Fruit fly (Drosophila melanogaster): ENCODE data around the gene hang.

Gene hang

DNA sequence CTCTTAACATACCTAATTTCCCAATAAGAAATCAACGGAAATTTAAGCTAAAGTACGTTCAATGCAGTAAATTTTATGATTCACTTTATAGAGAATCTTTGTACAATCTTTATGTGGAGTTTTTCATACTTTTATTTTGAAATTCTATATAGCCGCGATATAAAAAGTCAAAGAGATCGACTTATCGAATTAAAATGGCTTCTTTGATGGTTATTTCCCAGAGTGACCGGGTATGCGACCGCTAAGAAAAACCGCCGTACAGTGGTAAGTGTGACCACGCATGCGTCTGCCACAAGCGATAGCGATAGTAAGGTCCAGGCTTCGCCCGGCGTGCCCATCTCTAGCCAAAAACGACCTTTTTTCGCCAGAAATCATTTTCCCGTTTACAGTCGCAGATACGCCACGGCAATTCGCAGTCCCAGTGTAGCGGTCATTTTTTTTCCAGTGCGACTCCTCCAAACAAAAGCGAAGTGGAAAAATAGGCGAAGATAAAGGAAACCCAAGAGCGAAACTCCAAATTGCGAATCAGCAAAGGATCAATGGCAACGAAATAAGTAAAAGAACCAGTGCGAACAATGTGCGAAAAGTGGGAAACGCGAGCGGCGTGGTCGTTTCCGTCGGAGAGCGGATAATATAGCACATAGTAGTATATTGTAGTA, at the start of gene hang:
Gene hang, plus strand, starts transcription at position 366 of the 659 bp plus-strand sequence.
- TF ChIP-seq CG17801 (GFP tag; optimal IDR thresholded peaks at IDR 0.05; ENCODE audit: partially characterized antibody), result peak; percentile 37

DNA sequence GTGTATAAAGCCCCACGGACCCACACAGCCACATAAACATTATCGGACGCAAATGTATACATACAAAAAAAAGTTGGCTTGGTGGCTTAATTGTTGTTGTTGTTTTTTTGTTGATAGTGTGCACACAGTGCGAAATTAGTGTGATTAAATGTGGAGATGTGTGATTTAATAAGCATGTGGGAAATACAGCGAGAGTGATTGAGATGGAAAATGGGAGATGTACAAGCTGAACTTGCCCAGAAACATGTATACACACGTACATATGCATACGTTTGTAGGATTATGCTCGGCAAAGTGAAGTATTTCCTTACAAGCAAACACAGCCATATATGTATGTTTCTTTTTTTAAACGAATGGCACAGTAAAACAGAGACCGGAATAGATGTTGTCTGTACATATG, 49.1 kb upstream of the hang start:
- TF ChIP-seq CG17801 (GFP tag; optimal IDR thresholded peaks at IDR 0.05; ENCODE audit: partially characterized antibody), result no peak

DNA sequence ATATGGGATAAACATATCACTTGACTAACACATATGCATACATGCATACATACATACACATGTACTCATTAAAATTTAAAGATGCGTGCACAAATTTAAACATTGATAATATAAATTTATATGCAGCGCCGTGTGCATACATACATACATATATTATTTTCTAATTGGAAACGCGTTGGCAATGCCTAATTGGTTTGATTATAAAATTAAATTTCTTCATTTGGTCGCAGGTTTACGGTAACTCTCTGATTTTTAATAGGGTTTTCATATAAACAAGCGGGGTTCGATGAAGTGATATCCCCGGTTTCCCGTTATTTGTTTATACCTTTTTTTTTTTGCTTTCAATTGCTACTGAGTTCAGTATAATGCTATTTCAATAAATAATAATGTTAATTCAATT, 48.6 kb upstream of the hang start:
- no peak for TF ChIP-seq CG17801 (GFP tag; optimal IDR thresholded peaks at IDR 0.05; ENCODE audit: partially characterized antibody)

DNA sequence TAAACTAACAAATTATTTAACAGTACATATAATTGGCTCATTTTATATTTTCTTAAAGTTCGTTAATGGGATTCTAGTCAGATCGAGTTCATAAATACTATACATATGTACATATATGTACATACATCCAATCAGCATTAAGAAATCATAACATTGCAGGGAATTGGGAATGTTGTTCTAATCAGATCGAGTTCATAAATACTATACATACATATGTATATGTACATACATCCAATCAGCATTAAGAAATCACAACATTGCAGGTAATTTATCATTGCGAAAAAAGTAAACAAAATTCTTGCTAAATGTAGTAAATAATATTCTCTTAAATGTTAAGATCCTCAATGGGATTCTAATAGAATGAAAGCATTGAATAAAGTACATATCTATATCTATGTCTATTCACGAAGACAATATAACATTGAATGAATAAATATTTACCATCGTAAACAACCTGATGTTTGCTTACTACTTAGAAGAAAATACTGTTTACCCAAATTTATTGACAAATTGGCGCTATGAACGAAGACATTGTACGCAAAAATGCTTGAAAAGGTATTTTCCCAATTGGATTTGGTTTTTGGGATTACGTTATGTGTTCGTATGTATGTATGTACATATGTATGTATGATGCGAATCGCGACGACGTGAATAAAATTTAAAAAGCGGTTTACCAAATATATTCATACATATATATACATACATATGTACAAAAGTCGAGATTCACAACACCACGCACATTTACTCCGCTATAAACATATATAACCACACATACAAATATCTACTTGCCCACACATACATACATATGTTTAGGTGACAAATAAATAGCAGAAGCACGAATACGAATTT, 38.7 kb upstream of the hang start:
- no peak for TF ChIP-seq CG17801 (GFP tag; optimal IDR thresholded peaks at IDR 0.05; ENCODE audit: partially characterized antibody)

DNA sequence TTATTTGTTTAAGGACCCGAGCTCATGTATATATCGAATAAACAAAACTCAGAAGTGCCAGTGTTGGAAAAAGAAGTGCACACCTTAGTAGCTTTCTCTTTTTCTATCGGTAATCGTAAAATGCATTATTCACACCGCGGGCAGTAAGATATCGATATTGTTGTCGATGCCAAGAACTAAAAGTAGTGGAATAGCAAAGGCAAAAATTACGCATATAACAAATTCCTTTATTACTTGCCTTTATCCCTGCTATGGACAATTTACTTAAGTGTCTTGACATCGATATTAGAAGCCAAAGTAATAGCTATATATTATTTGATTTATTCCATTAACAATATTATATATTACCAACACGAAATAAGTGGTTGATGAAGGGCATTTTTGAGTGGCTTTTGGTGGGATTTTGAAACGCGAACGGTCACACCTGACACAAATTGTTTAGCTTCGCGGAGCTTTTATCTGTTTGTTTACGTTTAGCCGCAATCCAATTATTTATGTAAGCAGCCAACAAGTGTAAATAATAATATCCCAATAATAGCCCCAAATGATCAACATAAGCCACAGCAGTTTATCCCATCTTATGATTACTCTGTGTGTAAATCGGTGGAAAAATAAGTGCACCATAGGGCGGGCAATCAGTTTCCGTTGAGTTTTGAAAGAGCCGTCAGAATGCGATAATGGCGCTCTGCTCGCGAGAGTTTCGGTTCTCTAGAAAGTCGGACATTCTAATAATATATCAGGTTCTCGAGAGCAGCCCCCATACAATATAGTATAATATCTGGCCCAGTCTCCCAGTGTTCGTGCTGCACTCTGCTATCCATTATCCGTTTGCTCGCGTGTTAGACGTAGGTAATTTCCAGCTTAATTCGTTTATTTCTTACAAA, 37.5 kb upstream of the hang start, which contains the start of the genes CG9992 and CG4239:
Gene CG9992, minus strand, starts transcription at position 66 of the 884 bp plus-strand sequence.
Gene CG4239, plus strand, starts transcription at position 436 of the 884 bp plus-strand sequence.
- peak; percentile 7 for TF ChIP-seq CG17801 (GFP tag; optimal IDR thresholded peaks at IDR 0.05; ENCODE audit: partially characterized antibody)

DNA sequence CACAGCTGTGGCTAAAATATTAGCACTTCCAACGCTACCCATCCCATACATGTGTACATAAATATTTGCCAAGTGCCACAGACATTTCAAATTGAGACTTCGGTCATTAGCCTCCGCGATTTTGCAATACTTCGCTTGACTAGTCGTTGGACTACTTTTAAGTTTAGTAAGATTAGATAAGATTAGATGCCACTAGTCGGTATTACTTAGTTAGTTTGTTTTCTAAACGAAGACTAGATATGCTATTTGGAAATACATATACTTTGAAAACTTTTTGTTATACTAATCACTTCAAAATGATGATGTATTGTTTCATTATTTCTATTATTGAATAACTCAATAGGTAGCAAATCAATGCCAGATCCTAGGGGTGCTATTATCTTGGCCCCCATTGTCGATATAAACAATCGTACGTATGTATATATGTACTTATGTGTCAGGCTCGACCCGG, 36.7 kb upstream of the hang start:
- TF ChIP-seq CG17801 (GFP tag; optimal IDR thresholded peaks at IDR 0.05; ENCODE audit: partially characterized antibody), result peak; percentile 4

DNA sequence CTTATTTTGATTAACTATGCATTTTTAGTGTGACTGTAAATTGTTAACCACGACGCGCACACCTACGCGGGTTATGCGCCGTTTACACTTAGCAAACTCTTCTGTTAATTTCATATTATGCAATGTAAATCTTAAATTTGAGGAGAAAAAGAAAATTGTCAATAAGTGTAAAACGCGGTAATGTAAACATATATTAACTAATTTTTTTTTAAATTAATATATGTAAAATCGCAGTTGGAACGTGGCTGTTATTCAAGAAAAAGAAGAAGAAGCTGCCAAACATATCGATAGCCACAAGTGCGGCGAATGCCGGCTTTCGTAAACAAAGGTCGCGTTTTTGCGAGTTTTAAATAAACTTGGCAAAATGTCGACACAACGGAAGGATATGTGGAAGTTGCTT, 31.2 kb upstream of the hang start, which contains the start of the genes TH1 and mei-41:
Gene TH1, minus strand, starts transcription at position 42 of the 400 bp plus-strand sequence.
Gene mei-41, plus strand, starts transcription at position 302 of the 400 bp plus-strand sequence.
- peak; percentile 84 for TF ChIP-seq CG17801 (GFP tag; optimal IDR thresholded peaks at IDR 0.05; ENCODE audit: partially characterized antibody)

DNA sequence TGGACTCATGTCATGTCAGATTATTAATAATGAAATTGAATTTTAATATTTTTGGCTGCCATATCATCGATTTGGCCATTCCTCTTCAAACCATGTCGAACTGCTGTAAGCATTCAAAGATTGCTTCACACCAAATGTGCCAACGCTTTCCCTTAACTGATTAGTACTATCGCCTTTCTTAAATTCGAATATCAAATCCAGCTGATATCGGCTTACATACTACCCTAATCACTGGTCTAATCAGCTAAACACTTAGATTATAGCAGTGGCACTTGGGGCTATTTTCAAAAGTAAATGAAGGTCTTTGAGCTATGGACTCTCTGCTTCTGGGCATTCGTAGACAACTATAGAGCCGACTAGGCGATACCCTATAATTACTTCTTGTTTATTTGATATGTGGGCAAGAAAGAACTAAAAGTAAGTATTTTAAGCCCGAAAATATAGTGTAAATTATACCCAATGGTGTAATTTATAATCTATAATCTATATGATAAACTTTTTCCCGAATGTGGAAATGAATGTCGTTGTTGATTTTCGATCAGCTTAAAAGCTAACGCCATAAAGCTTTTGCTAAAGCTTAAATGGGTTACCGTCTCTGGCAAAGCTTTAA, 18.7 kb upstream of the hang start:
- TF ChIP-seq CG17801 (GFP tag; optimal IDR thresholded peaks at IDR 0.05; ENCODE audit: partially characterized antibody), result peak; percentile 74

DNA sequence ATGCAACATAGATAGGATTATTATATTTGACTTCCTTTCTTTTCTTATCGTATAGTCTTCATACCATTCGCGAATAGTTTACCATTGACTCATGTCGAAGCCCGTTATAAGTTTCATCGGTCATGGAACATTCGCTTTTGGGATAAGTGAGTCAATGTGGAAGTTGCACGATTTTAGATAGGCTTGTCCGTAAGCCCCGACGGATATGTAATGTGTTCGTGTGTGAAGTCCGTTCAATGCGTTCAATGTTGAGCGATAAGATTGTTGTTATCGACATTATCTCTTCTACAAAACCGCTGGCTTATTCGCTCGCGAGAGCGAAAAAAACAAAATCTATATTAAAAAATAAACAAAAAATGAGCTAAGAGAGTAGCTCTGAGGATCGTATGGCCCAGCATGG, 17.8 kb upstream of the hang start, which contains the start of gene CG9981:
Gene CG9981, minus strand, starts transcription at position 320 of the 400 bp plus-strand sequence.
- no peak for TF ChIP-seq CG17801 (GFP tag; optimal IDR thresholded peaks at IDR 0.05; ENCODE audit: partially characterized antibody)

DNA sequence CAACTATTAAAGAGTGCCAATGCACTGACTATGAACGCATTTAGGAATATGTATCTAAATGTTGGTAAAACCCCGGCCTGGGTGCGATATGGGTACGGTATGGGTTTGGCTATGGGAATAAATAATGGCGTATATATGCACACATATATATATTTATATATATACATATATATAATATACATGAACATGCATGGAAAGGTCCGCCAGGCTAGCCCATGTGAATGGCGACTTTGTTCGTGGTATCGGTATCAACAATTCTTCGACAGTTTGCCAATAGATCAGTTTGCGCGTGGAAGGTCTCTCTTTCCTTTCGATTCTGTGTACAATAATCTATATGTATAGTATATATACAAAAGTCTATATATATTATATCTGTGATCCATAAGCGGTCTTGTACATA, 17.4 kb upstream of the hang start, which contains the start of gene CG4301:
Gene CG4301, plus strand, starts transcription at position 301 of the 400 bp plus-strand sequence.
- no peak for TF ChIP-seq CG17801 (GFP tag; optimal IDR thresholded peaks at IDR 0.05; ENCODE audit: partially characterized antibody)

DNA sequence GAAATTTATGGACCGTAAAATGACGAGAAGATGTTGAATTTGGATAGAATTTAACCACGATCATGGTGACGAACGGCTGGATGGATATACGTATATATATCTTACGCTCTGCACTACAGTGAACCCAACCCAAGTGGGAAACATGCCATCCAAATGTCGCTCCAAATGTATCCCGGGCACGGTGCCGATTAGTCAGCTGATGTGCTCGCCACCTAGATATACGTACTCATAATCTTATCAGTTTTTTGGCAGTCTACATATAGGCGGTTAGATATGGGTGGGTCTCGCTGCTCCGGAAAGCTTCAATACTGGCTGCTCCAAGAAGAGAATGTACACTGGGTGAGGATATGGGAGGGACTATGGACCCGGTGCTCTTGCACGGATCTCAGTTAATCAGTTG, 16.5 kb upstream of the hang start:
- no peak for TF ChIP-seq CG17801 (GFP tag; optimal IDR thresholded peaks at IDR 0.05; ENCODE audit: partially characterized antibody)

DNA sequence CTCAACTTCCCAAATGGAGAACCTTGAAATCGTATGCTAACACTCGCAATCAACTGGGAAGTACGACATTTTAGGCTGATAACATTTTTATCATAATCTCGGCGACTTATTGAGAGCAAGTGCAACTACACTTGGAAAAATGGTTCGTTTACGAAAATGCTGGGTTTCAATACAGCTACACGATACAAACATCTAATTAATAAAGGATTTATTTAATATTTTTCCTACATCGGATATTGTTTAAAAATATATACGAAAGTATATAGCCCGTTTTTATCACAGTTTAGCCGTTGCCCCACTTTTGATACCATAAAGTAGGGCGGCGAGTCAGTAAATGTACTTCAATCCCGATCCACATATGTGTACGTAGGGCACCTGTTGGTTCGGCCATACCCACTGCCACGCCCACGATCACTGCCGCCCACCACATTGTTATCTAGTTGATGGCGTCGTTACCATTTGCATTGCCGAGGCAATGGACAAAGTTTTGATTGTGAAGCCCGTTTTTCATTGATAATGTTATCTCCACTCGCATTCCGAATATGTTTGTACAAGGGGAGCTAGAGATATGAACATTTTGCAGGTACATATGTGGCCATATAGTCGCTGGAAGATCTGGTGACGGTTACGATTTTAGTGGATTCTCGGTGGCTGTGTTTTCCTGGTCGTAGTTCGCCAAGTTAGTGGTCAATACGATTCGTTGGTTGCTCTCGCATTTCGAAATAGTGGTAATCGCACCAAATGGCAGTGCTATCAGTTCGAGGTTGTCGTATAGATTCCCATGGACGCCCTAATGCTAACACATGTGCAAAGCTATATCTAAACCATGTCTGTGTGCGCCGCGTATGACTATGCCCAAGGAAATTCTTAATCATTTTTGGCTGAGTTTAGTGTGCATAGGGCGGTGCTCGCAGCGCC, 7.9 kb upstream of the hang start, which contains the start of gene Traf-like:
Gene Traf-like, plus strand, starts transcription at position 596 of the 918 bp plus-strand sequence.
- TF ChIP-seq CG17801 (GFP tag; optimal IDR thresholded peaks at IDR 0.05; ENCODE audit: partially characterized antibody), result no peak

DNA sequence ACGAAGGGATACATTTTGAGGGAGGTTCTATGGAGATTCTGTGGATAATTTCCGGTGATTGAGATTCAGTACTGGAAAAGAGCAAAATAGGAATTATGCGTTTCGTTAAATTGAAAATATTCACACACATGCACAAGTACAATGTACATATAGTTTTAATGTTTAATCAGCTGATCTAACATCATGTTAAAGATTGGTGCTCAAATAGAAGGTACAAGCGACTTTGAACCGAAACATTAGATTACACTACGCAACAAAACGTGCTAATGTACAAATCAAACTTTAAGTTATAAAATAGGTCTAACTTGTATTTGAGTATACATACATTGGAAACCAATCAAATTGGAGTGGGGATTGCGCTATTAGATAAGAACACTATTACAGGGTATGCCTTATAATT, 2.6 kb upstream of the hang start:
- TF ChIP-seq CG17801 (GFP tag; optimal IDR thresholded peaks at IDR 0.05; ENCODE audit: partially characterized antibody), result no peak

All from ovary, adult (tissue).